2 worm cellular contexts compared by ENCODE assay signal in genomic region chrX:11576429-11577088, ce11.
TF ChIP-seq lines count a peak whose summit lies in the region.

No protein-coding gene starts in this region.

TF ChIP-seq in whole organism, L1 larva, 84 proteins besides CTCF, POLR2A, EP300 and RAD21 (continued from another document):
- TF ChIP-seq lin-14 (GFP tag; optimal IDR thresholded peaks at IDR 0.05; lab: Kevin White, UChicago) (peak; percentile 78), ceh-82 (tag; optimal IDR thresholded peaks at IDR 0.05; lab: Kevin White, UChicago) (peak in 1 of 3 experiments; percentile 17), nhr-77 (tag; optimal IDR thresholded peaks at IDR 0.05; lab: Kevin White, UChicago) (no peak), C16A3.4 (tag; optimal IDR thresholded peaks at IDR 0.05; lab: Kevin White, UChicago) (no peak), dpl-1 (GFP tag; optimal IDR thresholded peaks at IDR 0.05; lab: Kevin White, UChicago) (no peak), mdl-1 (tag; optimal IDR thresholded peaks at IDR 0.05; lab: Kevin White, UChicago) (no peak), nhr-28 (tag; optimal IDR thresholded peaks at IDR 0.05; lab: Kevin White, UChicago) (no peak), lsy-2 (tag; optimal IDR thresholded peaks at IDR 0.05; lab: Kevin White, UChicago) (no peak), unc-86 (tag; optimal IDR thresholded peaks at IDR 0.05; lab: Kevin White, UChicago) (no peak), alr-1 (tag; optimal IDR thresholded peaks at IDR 0.05; lab: Kevin White, UChicago; ENCODE audit: borderline replicate concordance) (no peak), snpc-4 (tag; optimal IDR thresholded peaks at IDR 0.05; lab: Kevin White, UChicago) (no peak), rnt-1 (tag; optimal IDR thresholded peaks at IDR 0.05; lab: Kevin White, UChicago) (no peak), lin-15B (tag; optimal IDR thresholded peaks at IDR 0.05; lab: Kevin White, UChicago) (no peak), efl-1 (optimal IDR thresholded peaks at IDR 0.05; lab: Kevin White, UChicago) (no peak), efl-1 (GFP tag; optimal IDR thresholded peaks at IDR 0.05 in 1 of 2; lab: Kevin White, UChicago) (peak in 1 of 2 experiments; percentile 49), sox-4 (tag; optimal IDR thresholded peaks at IDR 0.05; lab: Kevin White, UChicago) (no peak), snu-23 (GFP tag; optimal IDR thresholded peaks at IDR 0.05; lab: Kevin White, UChicago) (no peak), ceh-8 (GFP tag; optimal IDR thresholded peaks at IDR 0.05; lab: Kevin White, UChicago) (no peak), aha-1 (tag; optimal IDR thresholded peaks at IDR 0.05; lab: Kevin White, UChicago) (no peak), sptf-1 (tag; optimal IDR thresholded peaks at IDR 0.05; lab: Kevin White, UChicago) (no peak), isw-1 (GFP tag; IDR thresholded peaks at IDR 0.05; lab: Robert Waterston, UW) (no peak), ets-5 (GFP tag; IDR thresholded peaks at IDR 0.05; lab: Robert Waterston, UW) (no peak), irx-1 (tag; optimal IDR thresholded peaks at IDR 0.05; lab: Kevin White, UChicago) (no peak), elt-2 (tag; optimal IDR thresholded peaks at IDR 0.05; lab: Kevin White, UChicago) (no peak), nhr-84 (tag; optimal IDR thresholded peaks at IDR 0.05; lab: Kevin White, UChicago) (no peak), blmp-1 (tag; optimal IDR thresholded peaks at IDR 0.05; lab: Kevin White, UChicago) (no peak), unc-30 (tag; optimal IDR thresholded peaks at IDR 0.05; lab: Kevin White, UChicago) (no peak)

TF ChIP-seq in whole organism, L4 larva, 104 proteins besides CTCF, POLR2A, EP300 and RAD21 (continued from another document):
- TF ChIP-seq egl-43 (GFP tag; IDR thresholded peaks at IDR 0.05; lab: Robert Waterston, UW): no peak
- TF ChIP-seq F10B5.3 (tag; optimal IDR thresholded peaks at IDR 0.05; lab: Kevin White, UChicago): no peak
